Fruit fly (Drosophila melanogaster) whole organism, embryonic: ENCODE results near the gene CG43367.
A peak's percentile ranks its signal among the peaks of the same experiment; 100 is the strongest.

Source experiments
- Awh ChIP-seq: fragments of 200-800 bp; sonication (Bioruptor generic); IDR thresholded peaks from 2 replicates; pipeline ENCODE4, ENCODE4 v1.3.6; 2022; ENCODE audit warnings: missing biosample characterization, missing genetic modification characterization
- Bdp1 ChIP-seq: fragments of 200-800 bp; sonication (Bioruptor generic); optimal IDR thresholded peaks from 3 replicates; lab custom pipeline; 2016; ENCODE audit warnings: missing biosample characterization, missing genetic modification characterization
- C15 ChIP-seq: fragments of 200-800 bp; sonication (Bioruptor generic); IDR thresholded peaks from 3 replicates; pipeline ENCODE4 v1.3.6; 2022; ENCODE audit warnings: missing biosample characterization, missing genetic modification characterization
- CG10147 ChIP-seq: fragments of 200-800 bp; sonication (Bioruptor generic); optimal IDR thresholded peaks from 2 replicates; lab custom pipeline; 2019; ENCODE audit warnings: missing biosample characterization, mild to moderate bottlenecking, missing genetic modification characterization, moderate library complexity
- CG10565 ChIP-seq: fragments of 200-800 bp; sonication (Bioruptor generic); optimal IDR thresholded peaks from 3 replicates; lab custom pipeline; 2016; ENCODE audit warnings: missing biosample characterization, mild to moderate bottlenecking, missing genetic modification characterization
- CG10959 ChIP-seq: fragments of 200-800 bp; sonication (Bioruptor generic); IDR thresholded peaks from 2 replicates; pipeline ENCODE4 v1.3.6; 2022; ENCODE audit warnings: missing biosample characterization, missing genetic modification characterization
- CG11093 ChIP-seq: fragments of 200-800 bp; sonication (Bioruptor generic); IDR thresholded peaks from 3 replicates; pipeline ENCODE4 v1.3.6; 2022; ENCODE audit warnings: missing biosample characterization, missing genetic modification characterization
- CG11398 ChIP-seq: fragments of 200-800 bp; sonication (Bioruptor generic); optimal IDR thresholded peaks from 2 replicates; lab custom pipeline; 2016; ENCODE audit warnings: missing biosample characterization, missing genetic modification characterization
- CG11695 ChIP-seq: fragments of 200-800 bp; sonication (Bioruptor generic); IDR thresholded peaks from 3 replicates; pipeline ENCODE4 v1.3.6; 2022; ENCODE audit warnings: missing biosample characterization, missing genetic modification characterization
- CG12391 ChIP-seq: fragments of 200-800 bp; sonication (Bioruptor generic); optimal IDR thresholded peaks from 3 replicates; lab custom pipeline; 2018; ENCODE audit warnings: missing biosample characterization, mild to moderate bottlenecking, missing genetic modification characterization, moderate library complexity
- CG12942 ChIP-seq: fragments of 200-800 bp; sonication (Bioruptor generic); optimal IDR thresholded peaks from 3 replicates; lab custom pipeline; 2016; ENCODE audit warnings: missing biosample characterization, missing genetic modification characterization
- CG13894 ChIP-seq: fragments of 200-800 bp; sonication (Bioruptor generic); optimal IDR thresholded peaks from 3 replicates; lab custom pipeline; 2018; ENCODE audit warnings: missing biosample characterization, mild to moderate bottlenecking, missing genetic modification characterization, moderate library complexity
- CG1529 ChIP-seq: fragments of 200-800 bp; sonication (Bioruptor generic); optimal IDR thresholded peaks from 3 replicates; lab custom pipeline; 2018; ENCODE audit warnings: missing biosample characterization, missing genetic modification characterization
- CG15696 ChIP-seq: fragments of 200-800 bp; sonication (Bioruptor generic); optimal IDR thresholded peaks from 2 replicates; lab custom pipeline; 2019; ENCODE audit warnings: missing biosample characterization, mild to moderate bottlenecking, missing genetic modification characterization, moderate library complexity
- CG16815 ChIP-seq: fragments of 200-800 bp; sonication (Bioruptor generic); optimal IDR thresholded peaks from 3 replicates; lab custom pipeline; 2017; ENCODE audit warnings: missing biosample characterization, mild to moderate bottlenecking, missing genetic modification characterization
- CG17612 ChIP-seq: fragments of 200-800 bp; sonication (Bioruptor generic); IDR thresholded peaks from 2 replicates; pipeline ENCODE4 v1.3.6; 2022; ENCODE audit warnings: missing biosample characterization, missing genetic modification characterization
- CG17829 ChIP-seq: fragments of 200-800 bp; optimal IDR thresholded peaks from 2 replicates; lab custom pipeline; 2019; ENCODE audit warnings: missing biosample characterization, mild to moderate bottlenecking, missing genetic modification characterization, moderate library complexity
- CG18011 ChIP-seq: fragments of 200-800 bp; sonication (Bioruptor generic); optimal IDR thresholded peaks from 2 replicates; lab custom pipeline; 2017; ENCODE audit warnings: missing biosample characterization, missing genetic modification characterization, mild to moderate bottlenecking, moderate library complexity, missing genotype
- CG2120 ChIP-seq: fragments of 200-800 bp; sonication (Bioruptor generic); optimal IDR thresholded peaks from 3 replicates; lab custom pipeline; 2016; ENCODE audit warnings: missing biosample characterization, missing genetic modification characterization
- CG30020 ChIP-seq: fragments of 200-800 bp; optimal IDR thresholded peaks from 2 replicates; lab custom pipeline; 2019; ENCODE audit warnings: missing biosample characterization, mild to moderate bottlenecking, missing genetic modification characterization, moderate library complexity
- CG3163 ChIP-seq: fragments of 200-800 bp; sonication (Bioruptor generic); optimal IDR thresholded peaks from 3 replicates; lab custom pipeline; 2016; ENCODE audit warnings: missing biosample characterization, missing genetic modification characterization
- CG4854 ChIP-seq: fragments of 200-800 bp; sonication (Bioruptor generic); optimal IDR thresholded peaks from 2 replicates; lab custom pipeline; 2016; ENCODE audit warnings: missing biosample characterization, missing genetic modification characterization, inconsistent platforms
- CG5245 ChIP-seq: fragments of 200-800 bp; sonication (Bioruptor generic); optimal IDR thresholded peaks from 3 replicates; lab custom pipeline; 2016; ENCODE audit warnings: missing biosample characterization, missing genetic modification characterization
- CG8089 ChIP-seq: fragments of 200-800 bp; sonication (Bioruptor generic); optimal IDR thresholded peaks from 3 replicates; lab custom pipeline; 2016; ENCODE audit warnings: missing biosample characterization, missing genetic modification characterization
- CkIIα-i1 ChIP-seq: fragments of 200-800 bp; sonication (Bioruptor generic); IDR thresholded peaks from 2 replicates; pipeline ENCODE4 v1.3.6; 2022; ENCODE audit warnings: missing biosample characterization, missing genetic modification characterization
- E2f2 ChIP-seq: fragments of 200-800 bp; sonication (Bioruptor generic); IDR thresholded peaks from 2 replicates; pipeline ENCODE4 v1.3.6; 2022; ENCODE audit warnings: missing biosample characterization, missing genetic modification characterization
- HHEX ChIP-seq: fragments of 200-800 bp; sonication (Bioruptor generic); optimal IDR thresholded peaks from 3 replicates; lab custom pipeline; 2017; ENCODE audit warnings: missing biosample characterization, mild to moderate bottlenecking, missing genetic modification characterization, missing genetic modification reagents
- Mes4 ChIP-seq: fragments of 200-800 bp; sonication (Bioruptor generic); optimal IDR thresholded peaks from 2 replicates; lab custom pipeline; 2016; ENCODE audit warnings: missing biosample characterization, missing genetic modification characterization
- Mrtf ChIP-seq: fragments of 200-800 bp; sonication (Bioruptor generic); IDR thresholded peaks from 3 replicates; pipeline ENCODE4 v1.3.6; 2022; ENCODE audit warnings: missing biosample characterization, missing genetic modification characterization
- Nf-YA ChIP-seq: fragments of 200-800 bp; sonication (Bioruptor generic); IDR thresholded peaks from 2 replicates; pipeline ENCODE4 v1.3.6; 2022; ENCODE audit warnings: missing biosample characterization, missing genetic modification characterization
- Optix ChIP-seq: fragments of 200-800 bp; sonication (Bioruptor generic); IDR thresholded peaks from 3 replicates; pipeline ENCODE4 v1.3.6; 2022; ENCODE audit warnings: missing biosample characterization, missing genetic modification characterization
- Spps ChIP-seq: fragments of 200-800 bp; sonication (Bioruptor generic); optimal IDR thresholded peaks from 2 replicates; lab custom pipeline; 2018; ENCODE audit warnings: missing biosample characterization, mild to moderate bottlenecking, missing genetic modification characterization
- Usf ChIP-seq: fragments of 200-800 bp; sonication (Bioruptor generic); optimal IDR thresholded peaks from 2 replicates; lab custom pipeline; 2017; ENCODE audit warnings: missing genotype, missing biosample characterization, missing genetic modification characterization
- Xbp1 ChIP-seq: fragments of 200-800 bp; sonication (Bioruptor generic); optimal IDR thresholded peaks from 3 replicates; lab custom pipeline; 2016; ENCODE audit warnings: missing biosample characterization, mild to moderate bottlenecking, missing genetic modification characterization
- aop ChIP-seq: fragments of 200-800 bp; sonication (Bioruptor generic); IDR thresholded peaks from 2 replicates; pipeline ENCODE4 v1.3.6; 2022; ENCODE audit warnings: missing biosample characterization, missing genetic modification characterization
- btn ChIP-seq: fragments of 200-800 bp; sonication (Bioruptor generic); optimal IDR thresholded peaks from 2 replicates; lab custom pipeline; 2016; ENCODE audit warnings: missing biosample characterization, missing genetic modification characterization
- chm ChIP-seq: fragments of 200-800 bp; sonication (Bioruptor generic); IDR thresholded peaks from 2 replicates; pipeline ENCODE4 v1.3.6; 2022; ENCODE audit warnings: missing biosample characterization, missing genetic modification characterization
- fd96Cb ChIP-seq: fragments of 200-800 bp; sonication (Bioruptor generic); optimal IDR thresholded peaks from 2 replicates; lab custom pipeline; 2018; ENCODE audit warnings: missing biosample characterization, mild to moderate bottlenecking, missing genetic modification characterization, moderate library complexity
- ftz-f1 ChIP-seq: fragments of 200-800 bp; sonication (Bioruptor generic); optimal IDR thresholded peaks from 2 replicates; lab custom pipeline; 2016; ENCODE audit warnings: missing biosample characterization, missing genetic modification characterization
- gfzf ChIP-seq: fragments of 200-800 bp; sonication (Bioruptor generic); optimal IDR thresholded peaks from 2 replicates; lab custom pipeline; 2016; ENCODE audit warnings: missing biosample characterization, mild to moderate bottlenecking, missing genetic modification characterization, moderate library complexity
- insv ChIP-seq, 2 experiments: fragments of 200-800 bp; sonication (Bioruptor generic); optimal IDR thresholded peaks; 3 replicates each; lab custom pipeline; 2016 to 2018; ENCODE audit warnings: missing biosample characterization in 2 of 2, missing genetic modification characterization in 2 of 2
- odd ChIP-seq: fragments of 200-800 bp; sonication (Bioruptor generic); optimal IDR thresholded peaks from 2 replicates; lab custom pipeline; 2017; ENCODE audit warnings: missing biosample characterization, mild to moderate bottlenecking, missing genetic modification characterization
- pita ChIP-seq: fragments of 200-800 bp; sonication (Bioruptor generic); optimal IDR thresholded peaks from 2 replicates; lab custom pipeline; 2017; ENCODE audit warnings: missing biosample characterization, mild to moderate bottlenecking, missing genetic modification characterization
- prd ChIP-seq, 3 experiments: fragments of >200 bp in 2 of 3; fragments of 200-800 bp in 1 of 3; sonication (Bioruptor generic) in 1 of 3; optimal IDR thresholded peaks in 2 of 3; IDR thresholded peaks in 1 of 3; 2 replicates in 2 of 3; 3 replicates in 1 of 3; pipeline versions ENCODE4 v1.3.6 to Lab custom; 2017 to 2022; ENCODE audit warnings: missing biosample characterization in 1 of 3, missing genetic modification characterization in 1 of 3
- seq ChIP-seq: fragments of 200-800 bp; sonication (Bioruptor generic); IDR thresholded peaks from 2 replicates; pipeline ENCODE4 v1.3.6; 2022; ENCODE audit warnings: missing biosample characterization, missing genetic modification characterization
- sim ChIP-seq: fragments of 200-800 bp; sonication (Bioruptor generic); IDR thresholded peaks from 2 replicates; pipeline ENCODE4 v1.3.6; 2022; ENCODE audit warnings: missing biosample characterization, missing genetic modification characterization
- trh ChIP-seq: fragments of 200-800 bp; sonication (Bioruptor generic); optimal IDR thresholded peaks from 2 replicates; lab custom pipeline; 2016; ENCODE audit warnings: missing biosample characterization, missing genetic modification characterization
- tup ChIP-seq: fragments of 200-800 bp; sonication (Bioruptor generic); optimal IDR thresholded peaks from 2 replicates; lab custom pipeline; 2016; ENCODE audit warnings: missing biosample characterization, mild to moderate bottlenecking, missing genetic modification characterization, moderate library complexity

CG43367 gene

DNA sequence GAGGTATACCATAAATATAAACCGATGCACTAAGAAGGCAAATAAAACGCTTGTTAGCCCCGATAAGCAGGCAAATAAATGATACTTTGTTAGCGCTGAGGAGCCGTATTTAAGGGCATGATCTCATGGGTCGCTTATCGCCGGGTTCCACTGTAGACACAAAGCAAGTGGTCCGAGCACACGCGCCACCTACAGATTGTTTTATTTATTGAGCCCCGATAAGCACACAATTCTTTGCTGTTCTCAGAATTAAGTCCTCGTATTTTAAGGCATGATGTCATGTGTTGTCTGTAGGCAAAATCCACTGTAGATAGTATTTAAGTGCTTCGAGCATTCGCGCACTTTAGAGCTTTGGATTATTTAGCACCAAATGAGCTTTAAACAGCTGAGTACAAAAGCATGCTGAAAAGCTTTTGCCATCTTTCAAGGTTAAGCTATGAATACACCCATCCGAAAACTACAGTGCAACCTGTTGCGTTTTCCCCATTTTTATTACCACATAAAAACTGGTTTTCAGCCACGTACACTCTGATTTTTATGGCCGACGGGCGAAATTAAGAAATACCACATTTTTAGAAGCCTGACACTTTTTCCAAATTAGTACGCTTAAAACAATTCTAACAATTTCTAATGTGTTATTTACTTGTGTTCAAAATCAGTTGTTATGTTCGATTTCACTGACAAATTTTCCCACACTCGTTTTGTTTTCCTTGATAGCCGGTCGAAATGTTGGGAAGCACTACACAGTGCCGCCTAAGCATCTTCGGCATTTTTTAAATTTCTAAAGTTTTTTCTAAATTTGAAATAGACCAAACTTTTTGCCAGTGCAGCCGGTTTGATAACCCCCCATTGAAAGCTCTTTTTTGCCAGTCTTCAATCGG is 45.9 kb downstream of the CG43367 start, which contains the start of gene Sqor (continued):
- TF ChIP-seq Awh (GFP tag; lab: Robert Waterston, UW) (peak; percentile 64; the same call in 1 of the 2 replicates), Bdp1 (GFP tag; lab: Kevin White, UChicago) (peak; percentile 82), CkIIα-i1 (GFP tag; lab: Robert Waterston, UW) (no peak; the same call in 1 of the 2 replicates), CG4854 (GFP tag; lab: Kevin White, UChicago) (peak; percentile 81), Nf-YA (GFP tag; lab: Robert Waterston, UW) (peak; percentile 75), chm (GFP tag; lab: Robert Waterston, UW) (peak; percentile 55; the same call in 1 of the 2 replicates), Optix (GFP tag; lab: Robert Waterston, UW) (peak; percentile 83), CG17612 (peak; percentile 24; the same call in 1 of the 2 replicates), Usf (peak; percentile 71), Xbp1 (peak; percentile 88), CG17829 (tag; lab: Kevin White, UChicago) (peak; percentile 78), CG13894 (tag; lab: Kevin White, UChicago) (peak; percentile 85), trh (GFP tag; lab: Kevin White, UChicago) (peak; percentile 79), btn (peak; percentile 66), insv (GFP tag; optimal IDR thresholded peaks at IDR 0.05; lab: Kevin White, UChicago) (peak in 1 of 2 experiments; percentile 21), CG2120 (GFP tag; lab: Kevin White, UChicago) (peak; percentile 92), CG12391 (tag; lab: Kevin White, UChicago) (peak; percentile 84), C15 (GFP tag; lab: Robert Waterston, UW) (peak; percentile 77), CG1529 (peak; percentile 69), E2f2 (GFP tag; lab: Robert Waterston, UW) (peak; percentile 59), CG16815 (peak; percentile 77), ftz-f1 (GFP tag; lab: Kevin White, UChicago) (peak; percentile 98), odd (GFP tag; lab: Kevin White, UChicago) (no peak), fd96Cb (peak; percentile 73), Mes4 (GFP tag; lab: Kevin White, UChicago) (peak; percentile 71), CG11695 (GFP tag; lab: Robert Waterston, UW) (peak; percentile 85), Spps (tag; lab: Kevin White, UChicago) (no peak), seq (GFP tag; lab: Robert Waterston, UW) (peak; percentile 85), CG11093 (GFP tag; lab: Robert Waterston, UW) (peak; percentile 57; the same call in 1 of the 3 replicates), Mrtf (GFP tag; lab: Robert Waterston, UW) (peak; percentile 74), HHEX (peak; percentile 82), CG10959 (GFP tag; lab: Robert Waterston, UW) (no peak), CG15696 (peak; percentile 31), aop (GFP tag; lab: Robert Waterston, UW) (peak; percentile 73; the same call in 1 of the 2 replicates), CG5245 (peak; percentile 57), CG11398 (GFP tag; lab: Kevin White, UChicago) (peak; percentile 72), gfzf (peak; percentile 31), CG8089 (GFP tag; lab: Kevin White, UChicago) (peak; percentile 66), CG30020 (tag; lab: Kevin White, UChicago) (peak; percentile 49), pita (GFP tag; lab: Kevin White, UChicago) (no peak), CG3163 (GFP tag; lab: Kevin White, UChicago) (peak; percentile 70), CG18011 (GFP tag; lab: Kevin White, UChicago) (peak; percentile 80), CG10565 (peak; percentile 3), CG10147 (peak; percentile 91), sim (GFP tag; lab: Robert Waterston, UW) (0 out of 2 replicates have a peak, but pooled peaks have one; percentile 26), CG12942 (GFP tag; lab: Kevin White, UChicago) (peak; percentile 49), prd (optimal IDR thresholded peaks at IDR 0.05; lab: Kevin White, UChicago) (no peak), prd (GFP tag; IDR thresholded peaks at IDR 0.05; lab: Robert Waterston, UW) (peak; percentile 73), tup (GFP tag; lab: Kevin White, UChicago) (peak; percentile 76)
